Fruit fly (Drosophila melanogaster) whole organism, embryonic: ENCODE data around the gene SC35.

ENCODE experiments used
- CG6854 ChIP-seq: fragments of 200-800 bp; sonication (Bioruptor generic); optimal IDR thresholded peaks from 3 replicates; lab custom pipeline; 2017; ENCODE audit warnings: missing biosample characterization, mild to moderate bottlenecking, missing genetic modification characterization
- Chrac-16 ChIP-seq: fragments of 200-800 bp; sonication (Bioruptor generic); optimal IDR thresholded peaks from 3 replicates; lab custom pipeline; 2016; ENCODE audit warnings: missing biosample characterization, missing genetic modification characterization

DNA sequence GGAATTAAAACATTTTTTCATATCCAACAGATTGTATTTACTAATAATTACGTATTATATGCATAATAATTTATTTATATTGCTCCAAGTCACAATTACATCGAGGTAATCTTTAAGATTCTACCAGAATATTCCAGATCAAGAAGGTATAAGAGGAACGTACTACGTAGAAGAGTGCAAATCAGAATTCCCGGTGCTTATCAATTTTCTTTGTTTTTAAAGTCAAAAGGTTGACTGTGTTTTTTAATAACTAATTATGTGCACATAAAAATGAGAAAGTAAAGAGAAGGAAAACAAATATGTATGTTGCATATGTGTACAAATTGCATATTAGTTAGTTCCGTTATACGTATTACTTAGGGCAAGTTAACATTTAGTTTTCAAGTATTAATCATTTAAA lies 13.3 kb downstream of the SC35 start:
- TF ChIP-seq CG6854: no peak
- no peak for TF ChIP-seq Chrac-16 (GFP tag; lab: Kevin White, UChicago)
